Fruit fly (Drosophila melanogaster) whole organism, embryonic: Measurements from ENCODE around the gene CG31122.

Experiments
- Aef1 ChIP-seq: fragments of 200-800 bp; sonication (Bioruptor generic); IDR thresholded peaks from 3 replicates; pipeline ENCODE4 v1.3.6; 2022; ENCODE audit warnings: missing biosample characterization, missing genetic modification characterization
- CG10366 ChIP-seq: fragments of 200-800 bp; sonication (Bioruptor generic); IDR thresholded peaks from 2 replicates; pipeline ENCODE4 v1.3.6; 2022; ENCODE audit warnings: missing biosample characterization, missing genetic modification characterization
- CG10959 ChIP-seq: fragments of 200-800 bp; sonication (Bioruptor generic); IDR thresholded peaks from 2 replicates; pipeline ENCODE4 v1.3.6; 2022; ENCODE audit warnings: missing biosample characterization, missing genetic modification characterization
- CG11723 ChIP-seq: fragments of 200-800 bp; sonication (Bioruptor generic); optimal IDR thresholded peaks from 2 replicates; lab custom pipeline; 2017; ENCODE audit warnings: missing biosample characterization, mild to moderate bottlenecking, missing genetic modification characterization
- CG12236 ChIP-seq: fragments of 200-800 bp; sonication (Bioruptor generic); optimal IDR thresholded peaks from 2 replicates; lab custom pipeline; 2016; ENCODE audit warnings: missing biosample characterization, missing genetic modification characterization
- CG12299 ChIP-seq: fragments of 200-800 bp; sonication (Bioruptor generic); optimal IDR thresholded peaks from 2 replicates; lab custom pipeline; 2018; ENCODE audit warnings: missing biosample characterization, mild to moderate bottlenecking, missing genetic modification characterization
- CG15269 ChIP-seq: fragments of 200-800 bp; sonication (Bioruptor generic); optimal IDR thresholded peaks from 2 replicates; lab custom pipeline; 2018; ENCODE audit warnings: missing biosample characterization, mild to moderate bottlenecking, missing genetic modification characterization, moderate library complexity
- CG15696 ChIP-seq: fragments of 200-800 bp; sonication (Bioruptor generic); optimal IDR thresholded peaks from 2 replicates; lab custom pipeline; 2019; ENCODE audit warnings: missing biosample characterization, mild to moderate bottlenecking, missing genetic modification characterization, moderate library complexity
- CG30020 ChIP-seq: fragments of 200-800 bp; optimal IDR thresholded peaks from 2 replicates; lab custom pipeline; 2019; ENCODE audit warnings: missing biosample characterization, mild to moderate bottlenecking, missing genetic modification characterization, moderate library complexity
- CG30431 ChIP-seq: fragments of 200-800 bp; sonication (Bioruptor generic); optimal IDR thresholded peaks from 2 replicates; lab custom pipeline; 2017; ENCODE audit warnings: missing biosample characterization, missing genetic modification characterization
- CG31365 ChIP-seq: fragments of 200-800 bp; sonication (Bioruptor generic); optimal IDR thresholded peaks from 2 replicates; lab custom pipeline; 2018; ENCODE audit warnings: missing biosample characterization, mild to moderate bottlenecking, missing genetic modification characterization
- CG32772 ChIP-seq: fragments of 200-800 bp; sonication (Bioruptor generic); IDR thresholded peaks from 2 replicates; pipeline ENCODE4 v1.3.6; 2022; ENCODE audit warnings: missing biosample characterization, missing genetic modification characterization
- CG4360 ChIP-seq: fragments of 200-800 bp; sonication (Bioruptor generic); IDR thresholded peaks from 2 replicates; pipeline ENCODE4 v1.3.6; 2022; ENCODE audit warnings: missing biosample characterization, missing genetic modification characterization
- CG4707 ChIP-seq: fragments of 200-800 bp; sonication (Bioruptor generic); optimal IDR thresholded peaks from 2 replicates; lab custom pipeline; 2018; ENCODE audit warnings: missing biosample characterization, mild to moderate bottlenecking, missing genetic modification characterization, moderate library complexity
- CG6854 ChIP-seq: fragments of 200-800 bp; sonication (Bioruptor generic); optimal IDR thresholded peaks from 3 replicates; lab custom pipeline; 2017; ENCODE audit warnings: missing biosample characterization, mild to moderate bottlenecking, missing genetic modification characterization
- Dll ChIP-seq: fragments of 200-800 bp; sonication (Bioruptor generic); IDR thresholded peaks from 4 replicates; pipeline ENCODE4 v1.3.6; 2022; ENCODE audit warnings: missing biosample characterization, missing genetic modification characterization; ENCODE audit not compliant: partially characterized antibody
- Doc2 ChIP-seq: fragments of 200-800 bp; sonication (Bioruptor generic); IDR thresholded peaks from 2 replicates; pipeline ENCODE4 v1.3.6; 2022; ENCODE audit warnings: missing biosample characterization, missing genetic modification characterization
- Eip74EF ChIP-seq, 2 experiments: fragments of 200-800 bp in 1 of 2; fragments of >200 bp in 1 of 2; sonication (Bioruptor generic) in 1 of 2; optimal IDR thresholded peaks; 2 replicates each; lab custom pipeline; 2017 to 2019; ENCODE audit warnings: missing biosample characterization in 2 of 2, missing genetic modification characterization in 2 of 2, mild to moderate bottlenecking in 1 of 2, moderate library complexity in 1 of 2
- Fer1 ChIP-seq: fragments of 200-800 bp; sonication (Bioruptor generic); optimal IDR thresholded peaks from 2 replicates; lab custom pipeline; 2017; ENCODE audit warnings: missing biosample characterization, mild to moderate bottlenecking, missing genetic modification characterization
- Gug ChIP-seq: fragments of 200-800 bp; sonication (Bioruptor generic); IDR thresholded peaks from 4 replicates; pipeline ENCODE4 v1.3.6; 2022; ENCODE audit warnings: missing biosample characterization, missing genetic modification characterization
- Jarid2 ChIP-seq: fragments of 200-800 bp; sonication (Bioruptor generic); optimal IDR thresholded peaks from 3 replicates; lab custom pipeline; 2017; ENCODE audit warnings: mild to moderate bottlenecking, missing biosample characterization, missing genetic modification reagents, missing genetic modification characterization
- Lim3 ChIP-seq: fragments of 200-800 bp; sonication (Bioruptor generic); IDR thresholded peaks from 2 replicates; pipeline ENCODE4 v1.3.6; 2022; ENCODE audit warnings: missing biosample characterization, missing genetic modification characterization
- Trl ChIP-seq, 3 experiments: fragments of >200 bp in 2 of 3; fragments of 200-800 bp in 1 of 3; sonication (Bioruptor generic) in 1 of 3; optimal IDR thresholded peaks; 2 replicates in 1 of 3; 3 replicates in 2 of 3; lab custom pipeline; 2016 to 2017; ENCODE audit warnings: missing biosample characterization in 1 of 3, missing genetic modification characterization in 1 of 3
- abd-A ChIP-seq: fragments of 200-800 bp; sonication (Bioruptor generic); optimal IDR thresholded peaks from 3 replicates; lab custom pipeline; 2019; ENCODE audit warnings: missing biosample characterization, mild to moderate bottlenecking, missing genetic modification characterization, moderate library complexity
- ac ChIP-seq: fragments of 200-800 bp; sonication (Bioruptor generic); optimal IDR thresholded peaks from 3 replicates; lab custom pipeline; 2017; ENCODE audit warnings: missing biosample characterization, mild to moderate bottlenecking, missing genetic modification characterization
- al ChIP-seq: fragments of 200-800 bp; sonication (Bioruptor generic); IDR thresholded peaks from 2 replicates; pipeline ENCODE4 v1.3.6; 2022; ENCODE audit warnings: missing biosample characterization, missing genetic modification characterization
- ara ChIP-seq: fragments of 200-800 bp; sonication (Bioruptor generic); IDR thresholded peaks from 2 replicates; pipeline ENCODE4 v1.3.6; 2022; ENCODE audit warnings: missing biosample characterization, missing genetic modification characterization
- ato ChIP-seq: fragments of 200-800 bp; sonication (Bioruptor generic); IDR thresholded peaks from 2 replicates; pipeline ENCODE4 v1.3.6; 2022; ENCODE audit warnings: missing biosample characterization, missing genetic modification characterization; ENCODE audit not compliant: partially characterized antibody
- cad ChIP-seq: fragments of >200 bp; optimal IDR thresholded peaks from 2 replicates; lab custom pipeline; 2017; ENCODE audit warnings: missing biosample characterization, missing genetic modification characterization
- cas ChIP-seq: fragments of 200-800 bp; sonication (Bioruptor generic); IDR thresholded peaks from 2 replicates; pipeline ENCODE4 v1.3.6; 2022; ENCODE audit warnings: missing biosample characterization, missing genetic modification characterization
- caup ChIP-seq: fragments of 200-800 bp; sonication (Bioruptor generic); optimal IDR thresholded peaks from 3 replicates; lab custom pipeline; 2017; ENCODE audit warnings: missing biosample characterization, mild to moderate bottlenecking, missing genetic modification characterization, moderate library complexity; ENCODE audit not compliant: severe bottlenecking
- crc ChIP-seq: fragments of 200-800 bp; sonication (Bioruptor generic); optimal IDR thresholded peaks from 2 replicates; lab custom pipeline; 2016; ENCODE audit warnings: missing biosample characterization, missing genetic modification characterization
- disco-r ChIP-seq: fragments of 200-800 bp; sonication (Bioruptor generic); optimal IDR thresholded peaks from 2 replicates; lab custom pipeline; 2016; ENCODE audit warnings: missing biosample characterization, missing genetic modification characterization
- dmrt11E ChIP-seq: fragments of 200-800 bp; sonication (Bioruptor generic); optimal IDR thresholded peaks from 3 replicates; lab custom pipeline; 2018; ENCODE audit warnings: missing biosample characterization, mild to moderate bottlenecking, missing genetic modification characterization, moderate library complexity
- dysf ChIP-seq: fragments of 200-800 bp; sonication (Bioruptor generic); IDR thresholded peaks from 3 replicates; pipeline ENCODE4 v1.3.6; 2022; ENCODE audit warnings: missing biosample characterization, missing genetic modification characterization
- eve ChIP-seq, 2 experiments: fragments of >200 bp; optimal IDR thresholded peaks; 2 replicates each; lab custom pipeline; 2017; ENCODE audit warnings: missing biosample characterization in 2 of 2, missing genetic modification characterization in 2 of 2
- fd96Cb ChIP-seq: fragments of 200-800 bp; sonication (Bioruptor generic); optimal IDR thresholded peaks from 2 replicates; lab custom pipeline; 2018; ENCODE audit warnings: missing biosample characterization, mild to moderate bottlenecking, missing genetic modification characterization, moderate library complexity
- grau ChIP-seq: fragments of 200-800 bp; optimal IDR thresholded peaks from 3 replicates; lab custom pipeline; 2019; ENCODE audit warnings: missing biosample characterization, mild to moderate bottlenecking, missing genetic modification characterization, moderate library complexity
- jing ChIP-seq: fragments of 200-800 bp; sonication (Bioruptor generic); optimal IDR thresholded peaks from 2 replicates; lab custom pipeline; 2018; ENCODE audit warnings: missing biosample characterization, mild to moderate bottlenecking, missing genetic modification characterization
- kay ChIP-seq: fragments of 200-800 bp; sonication (Bioruptor generic); optimal IDR thresholded peaks from 2 replicates; lab custom pipeline; 2016; ENCODE audit warnings: missing biosample characterization, missing genetic modification characterization
- lbe ChIP-seq: fragments of 200-800 bp; sonication (Bioruptor generic); optimal IDR thresholded peaks from 2 replicates; lab custom pipeline; 2016; ENCODE audit warnings: missing biosample characterization, mild to moderate bottlenecking, missing genetic modification characterization
- org-1 ChIP-seq: fragments of 200-800 bp; sonication (Bioruptor generic); optimal IDR thresholded peaks from 2 replicates; lab custom pipeline; 2017; ENCODE audit warnings: missing biosample characterization, missing genetic modification characterization
- psq ChIP-seq: fragments of 200-800 bp; sonication (Bioruptor generic); optimal IDR thresholded peaks from 2 replicates; lab custom pipeline; 2017; ENCODE audit warnings: missing biosample characterization, missing genetic modification characterization
- run ChIP-seq: fragments of 200-800 bp; sonication (Bioruptor generic); optimal IDR thresholded peaks from 3 replicates; lab custom pipeline; 2018; ENCODE audit warnings: missing biosample characterization, mild to moderate bottlenecking, missing genetic modification characterization
- sima ChIP-seq: fragments of 200-800 bp; sonication (Bioruptor generic); optimal IDR thresholded peaks from 2 replicates; lab custom pipeline; 2016; ENCODE audit warnings: missing biosample characterization, missing genetic modification characterization
- sna ChIP-seq: fragments of 200-800 bp; sonication (Bioruptor generic); IDR thresholded peaks from 2 replicates; pipeline ENCODE4 v1.3.6; 2022; ENCODE audit warnings: missing biosample characterization, missing genetic modification characterization; ENCODE audit not compliant: partially characterized antibody
- usp ChIP-seq: fragments of >200 bp; optimal IDR thresholded peaks from 2 replicates; lab custom pipeline; 2017; ENCODE audit warnings: missing biosample characterization, missing genetic modification characterization
- vfl ChIP-seq: fragments of 200-800 bp; sonication (Bioruptor generic); optimal IDR thresholded peaks from 2 replicates; lab custom pipeline; 2016; ENCODE audit warnings: missing biosample characterization, missing genetic modification characterization

CG31122 gene

DNA sequence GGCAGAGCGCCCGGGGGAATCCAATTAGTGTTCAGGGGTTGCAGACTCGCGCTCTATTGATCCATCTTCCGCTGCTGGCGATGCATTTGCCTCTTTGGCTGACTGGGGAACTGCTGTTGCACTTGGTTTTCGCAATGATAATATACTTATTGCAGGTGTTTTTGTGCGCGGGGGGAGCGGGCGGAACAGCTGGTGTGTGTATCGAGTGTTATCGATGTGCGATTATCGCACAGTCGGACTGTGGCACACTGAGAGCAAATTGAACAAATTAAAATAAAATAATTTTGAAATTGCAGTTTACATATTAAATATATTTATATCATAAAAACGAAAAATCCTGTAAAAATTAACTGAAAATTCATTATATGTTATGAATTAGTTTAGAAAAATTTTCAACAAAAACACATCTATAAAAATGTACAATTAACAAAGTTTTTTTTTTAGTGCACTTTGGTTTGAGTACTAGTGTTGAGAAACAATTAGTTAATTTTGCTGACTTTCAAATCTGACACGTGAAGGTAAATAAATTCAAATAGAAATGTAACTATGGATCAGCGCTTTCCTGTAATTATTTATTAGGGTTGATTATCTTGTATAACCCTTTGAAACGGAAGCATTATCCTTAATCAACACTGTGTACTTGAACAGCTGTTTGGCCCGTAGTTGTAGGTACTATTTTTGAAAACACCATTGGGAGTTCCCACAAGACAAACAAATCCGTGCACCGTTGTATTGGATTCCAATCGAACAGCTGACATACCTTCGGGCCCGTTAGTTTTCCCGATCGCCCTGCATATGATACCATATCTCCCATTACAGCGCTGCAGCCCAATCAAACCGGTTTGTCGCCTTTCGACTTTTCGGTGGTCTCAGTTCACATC is 9.9 kb downstream of the CG31122 start, which contains the start of the genes Wdr37 and koko (continued):
- TF ChIP-seq CG15269 (peak; percentile 98), Dll (GFP tag; lab: Robert Waterston, UW) (peak; percentile 61; the same call in 2 of the 4 replicates), ara (GFP tag; lab: Robert Waterston, UW) (peak; percentile 97), jing (GFP tag; lab: Kevin White, UChicago) (peak; percentile 77), Gug (peak; percentile 91), usp (GFP tag; lab: Kevin White, UChicago) (no peak), Doc2 (GFP tag; lab: Robert Waterston, UW) (peak; percentile 81), CG11723 (GFP tag; lab: Kevin White, UChicago) (peak; percentile 86), lbe (GFP tag; lab: Kevin White, UChicago) (peak; percentile 85), grau (tag; lab: Kevin White, UChicago) (peak; percentile 97), sna (peak; percentile 60), Lim3 (GFP tag; lab: Robert Waterston, UW) (peak; percentile 85), CG6854 (GFP tag; lab: Kevin White, UChicago) (peak; percentile 87), Aef1 (GFP tag; lab: Robert Waterston, UW) (peak; percentile 97), CG30431 (peak; percentile 79), dysf (GFP tag; lab: Robert Waterston, UW) (peak; percentile 99), run (peak; percentile 90), ac (peak; percentile 65), cad (GFP tag; lab: Kevin White, UChicago) (no peak), CG12299 (tag; lab: Kevin White, UChicago) (peak; percentile 94), CG4707 (GFP tag; lab: Kevin White, UChicago) (peak; percentile 44), CG15696 (peak; percentile 97), CG4360 (GFP tag; lab: Robert Waterston, UW) (peak; percentile 60; the same call in 1 of the 2 replicates), caup (GFP tag; lab: Kevin White, UChicago) (peak; percentile 94), CG12236 (peak; percentile 59), ato (peak; percentile 52; the same call in 1 of the 2 replicates), vfl (peak; percentile 71), eve (GFP tag; optimal IDR thresholded peaks at IDR 0.05; lab: Kevin White, UChicago) (no peak), sima (peak; percentile 0), CG31365 (tag; lab: Kevin White, UChicago) (peak; percentile 5), CG32772 (GFP tag; lab: Robert Waterston, UW) (peak; percentile 99), CG30020 (tag; lab: Kevin White, UChicago) (peak; percentile 87), al (peak; percentile 98), Trl (optimal IDR thresholded peaks at IDR 0.05; lab: Kevin White, UChicago) (no peak), Trl (GFP tag; optimal IDR thresholded peaks at IDR 0.05; lab: Kevin White, UChicago) (peak; percentile 82), cas (GFP tag; lab: Robert Waterston, UW) (peak; percentile 94), Jarid2 (GFP tag; lab: Kevin White, UChicago) (peak; percentile 63), CG10366 (GFP tag; lab: Robert Waterston, UW) (peak; percentile 97), org-1 (GFP tag; lab: Kevin White, UChicago) (peak; percentile 86), dmrt11E (tag; lab: Kevin White, UChicago) (peak; percentile 98), crc (GFP tag; lab: Kevin White, UChicago) (peak; percentile 74), psq (GFP tag; lab: Kevin White, UChicago) (peak; percentile 90), abd-A (tag; lab: Kevin White, UChicago) (peak; percentile 83), Eip74EF (GFP tag; optimal IDR thresholded peaks at IDR 0.05; lab: Kevin White, UChicago) (peak in 1 of 2 experiments; percentile 95), fd96Cb (tag; lab: Kevin White, UChicago) (peak; percentile 77), disco-r (GFP tag; lab: Kevin White, UChicago) (peak; percentile 26), CG10959 (GFP tag; lab: Robert Waterston, UW) (peak; percentile 96), Fer1 (GFP tag; lab: Kevin White, UChicago) (peak; percentile 95), kay (GFP tag; lab: Kevin White, UChicago) (peak; percentile 94)
